Fruit fly (Drosophila melanogaster) whole organism, embryonic: ENCODE results near the gene cwo.
A peak's percentile ranks its signal among the peaks of the same experiment; 100 is the strongest.

Source experiments
- ATbp ChIP-seq: fragments of 200-800 bp; sonication (Bioruptor generic); optimal IDR thresholded peaks from 2 replicates; lab custom pipeline; 2017; ENCODE audit warnings: missing biosample characterization, mild to moderate bottlenecking, missing genetic modification characterization, missing genetic modification reagents
- Awh ChIP-seq: fragments of 200-800 bp; sonication (Bioruptor generic); IDR thresholded peaks from 2 replicates; pipeline ENCODE4, ENCODE4 v1.3.6; 2022; ENCODE audit warnings: missing biosample characterization, missing genetic modification characterization
- CG11696 ChIP-seq: fragments of 200-800 bp; sonication (Bioruptor generic); IDR thresholded peaks from 2 replicates; pipeline ENCODE4 v1.3.6; 2022; ENCODE audit warnings: missing biosample characterization, missing genetic modification characterization
- CG12219 ChIP-seq: fragments of 200-800 bp; sonication (Bioruptor generic); optimal IDR thresholded peaks from 3 replicates; lab custom pipeline; 2018; ENCODE audit warnings: missing biosample characterization, mild to moderate bottlenecking, missing genetic modification characterization
- CG14014 ChIP-seq: fragments of 200-800 bp; sonication (Bioruptor generic); IDR thresholded peaks from 2 replicates; pipeline ENCODE4 v1.3.6; 2022; ENCODE audit warnings: missing biosample characterization, missing genetic modification characterization
- CG15514 ChIP-seq: fragments of 200-800 bp; sonication (Bioruptor generic); optimal IDR thresholded peaks from 3 replicates; lab custom pipeline; 2017; ENCODE audit warnings: missing biosample characterization, missing genetic modification characterization, mild to moderate bottlenecking, moderate library complexity, missing genetic modification reagents
- CG17328 ChIP-seq: fragments of 200-800 bp; sonication (Bioruptor generic); IDR thresholded peaks from 2 replicates; pipeline ENCODE4 v1.3.6; 2022; ENCODE audit warnings: missing biosample characterization, missing genetic modification characterization
- CG18599 ChIP-seq: fragments of 200-800 bp; sonication (Bioruptor generic); optimal IDR thresholded peaks from 3 replicates; lab custom pipeline; 2017; ENCODE audit warnings: missing biosample characterization, missing genetic modification characterization, mild to moderate bottlenecking, moderate library complexity, missing genetic modification reagents
- CG30403 ChIP-seq: fragments of 200-800 bp; sonication (Bioruptor generic); optimal IDR thresholded peaks from 3 replicates; lab custom pipeline; 2016; ENCODE audit warnings: missing biosample characterization, missing genetic modification characterization
- CG33213 ChIP-seq: fragments of 200-800 bp; sonication (Bioruptor generic); optimal IDR thresholded peaks from 3 replicates; lab custom pipeline; 2016; ENCODE audit warnings: missing biosample characterization, missing genetic modification characterization
- CG34422 ChIP-seq: fragments of 200-800 bp; sonication (Bioruptor generic); IDR thresholded peaks from 3 replicates; pipeline ENCODE4 v1.3.6; 2022; ENCODE audit warnings: missing biosample characterization, missing genetic modification characterization
- CG4360 ChIP-seq: fragments of 200-800 bp; sonication (Bioruptor generic); IDR thresholded peaks from 2 replicates; pipeline ENCODE4 v1.3.6; 2022; ENCODE audit warnings: missing biosample characterization, missing genetic modification characterization
- CG4404 ChIP-seq: fragments of 200-800 bp; sonication (Bioruptor generic); IDR thresholded peaks from 2 replicates; pipeline ENCODE4 v1.3.6; 2022; ENCODE audit warnings: missing biosample characterization, missing genetic modification characterization
- CG6689 ChIP-seq: fragments of 200-800 bp; sonication (Bioruptor generic); IDR thresholded peaks from 2 replicates; pipeline ENCODE4 v1.3.6; 2022; ENCODE audit warnings: missing biosample characterization, missing genetic modification characterization
- CG8089 ChIP-seq: fragments of 200-800 bp; sonication (Bioruptor generic); optimal IDR thresholded peaks from 3 replicates; lab custom pipeline; 2016; ENCODE audit warnings: missing biosample characterization, missing genetic modification characterization
- CG8924 ChIP-seq: fragments of 200-800 bp; optimal IDR thresholded peaks from 3 replicates; lab custom pipeline; 2019; ENCODE audit warnings: missing biosample characterization, mild to moderate bottlenecking, missing genetic modification characterization, moderate library complexity
- CG9215 ChIP-seq: fragments of 200-800 bp; sonication (Bioruptor generic); IDR thresholded peaks from 2 replicates; pipeline ENCODE4 v1.3.6; 2022; ENCODE audit warnings: missing biosample characterization, missing genetic modification characterization
- CG9932 ChIP-seq: fragments of 200-800 bp; sonication (Bioruptor generic); IDR thresholded peaks from 2 replicates; pipeline ENCODE4 v1.3.6; 2022; ENCODE audit warnings: missing biosample characterization, missing genetic modification characterization
- CHES-1-like ChIP-seq: fragments of 200-800 bp; sonication (Bioruptor generic); optimal IDR thresholded peaks from 2 replicates; lab custom pipeline; 2016; ENCODE audit warnings: missing biosample characterization, missing genetic modification characterization
- CkIIα-i1 ChIP-seq: fragments of 200-800 bp; sonication (Bioruptor generic); IDR thresholded peaks from 2 replicates; pipeline ENCODE4 v1.3.6; 2022; ENCODE audit warnings: missing biosample characterization, missing genetic modification characterization
- Dek ChIP-seq: fragments of 200-800 bp; sonication (Bioruptor generic); optimal IDR thresholded peaks from 3 replicates; lab custom pipeline; 2019; ENCODE audit warnings: missing biosample characterization, mild to moderate bottlenecking, missing genetic modification characterization, moderate library complexity
- E2f2 ChIP-seq: fragments of 200-800 bp; sonication (Bioruptor generic); IDR thresholded peaks from 2 replicates; pipeline ENCODE4 v1.3.6; 2022; ENCODE audit warnings: missing biosample characterization, missing genetic modification characterization
- Eip74EF ChIP-seq, 2 experiments: fragments of 200-800 bp in 1 of 2; fragments of >200 bp in 1 of 2; sonication (Bioruptor generic) in 1 of 2; optimal IDR thresholded peaks; 2 replicates each; lab custom pipeline; 2017 to 2019; ENCODE audit warnings: missing biosample characterization in 2 of 2, missing genetic modification characterization in 2 of 2, mild to moderate bottlenecking in 1 of 2, moderate library complexity in 1 of 2
- GATAe ChIP-seq: fragments of 200-800 bp; sonication (Bioruptor generic); conservative IDR thresholded peaks from 2 replicates; pipeline ENCODE4 v1.3.6; 2022; ENCODE audit warnings: missing biosample characterization, missing genetic modification characterization
- H2.0 ChIP-seq: fragments of 200-800 bp; sonication (Bioruptor generic); IDR thresholded peaks from 2 replicates; pipeline ENCODE4 v1.3.6; 2022; ENCODE audit warnings: missing biosample characterization, missing genetic modification characterization
- Myb ChIP-seq: fragments of 200-800 bp; sonication (Bioruptor generic); optimal IDR thresholded peaks from 2 replicates; lab custom pipeline; 2016; ENCODE audit warnings: missing biosample characterization, missing genetic modification characterization
- Nf-YC ChIP-seq: fragments of 200-800 bp; optimal IDR thresholded peaks from 3 replicates; lab custom pipeline; 2019; ENCODE audit warnings: missing biosample characterization, mild to moderate bottlenecking, missing genetic modification characterization, moderate library complexity
- Sry-β ChIP-seq: fragments of 200-800 bp; sonication (Bioruptor generic); optimal IDR thresholded peaks from 2 replicates; lab custom pipeline; 2018; ENCODE audit warnings: missing biosample characterization, mild to moderate bottlenecking, missing genetic modification characterization, moderate library complexity
- Sry-δ ChIP-seq: fragments of 200-800 bp; sonication (Bioruptor generic); optimal IDR thresholded peaks from 2 replicates; lab custom pipeline; 2016; ENCODE audit warnings: missing biosample characterization, missing genetic modification characterization
- Xbp1 ChIP-seq: fragments of 200-800 bp; sonication (Bioruptor generic); optimal IDR thresholded peaks from 3 replicates; lab custom pipeline; 2016; ENCODE audit warnings: missing biosample characterization, mild to moderate bottlenecking, missing genetic modification characterization
- ash1 ChIP-seq: fragments of 200-800 bp; sonication (Bioruptor generic); optimal IDR thresholded peaks from 2 replicates; lab custom pipeline; 2018; ENCODE audit warnings: missing biosample characterization, mild to moderate bottlenecking, missing genetic modification characterization
- danr ChIP-seq: fragments of 200-800 bp; sonication (Bioruptor generic); IDR thresholded peaks from 2 replicates; pipeline ENCODE4 v1.3.6; 2022; ENCODE audit warnings: missing biosample characterization, missing genetic modification characterization
- dimm ChIP-seq: fragments of 200-800 bp; sonication (Bioruptor generic); IDR thresholded peaks from 2 replicates; pipeline ENCODE4 v1.3.6; 2022; ENCODE audit warnings: missing biosample characterization, missing genetic modification characterization
- dpn ChIP-seq, 2 experiments: fragments of 200-800 bp; sonication (Bioruptor generic); optimal IDR thresholded peaks; 3 replicates each; lab custom pipeline; 2016; ENCODE audit warnings: missing biosample characterization in 2 of 2, missing genetic modification characterization in 2 of 2
- ewg ChIP-seq: fragments of 200-800 bp; sonication (Bioruptor generic); optimal IDR thresholded peaks from 3 replicates; lab custom pipeline; 2017; ENCODE audit warnings: mild to moderate bottlenecking, missing biosample characterization, missing genetic modification reagents, missing genetic modification characterization
- eyg ChIP-seq: fragments of 200-800 bp; sonication (Bioruptor generic); optimal IDR thresholded peaks from 3 replicates; lab custom pipeline; 2016; ENCODE audit warnings: missing biosample characterization, missing genetic modification characterization
- gce ChIP-seq: fragments of 200-800 bp; sonication (Bioruptor generic); IDR thresholded peaks from 3 replicates; pipeline ENCODE4 v1.3.6; 2022; ENCODE audit warnings: missing biosample characterization, missing genetic modification characterization
- gro ChIP-seq: fragments of 200-800 bp; sonication (Bioruptor generic); optimal IDR thresholded peaks from 2 replicates; lab custom pipeline; 2016; ENCODE audit warnings: missing biosample characterization, missing genetic modification characterization
- kay ChIP-seq: fragments of 200-800 bp; sonication (Bioruptor generic); optimal IDR thresholded peaks from 2 replicates; lab custom pipeline; 2016; ENCODE audit warnings: missing biosample characterization, missing genetic modification characterization
- nau ChIP-seq: fragments of 200-800 bp; sonication (Bioruptor generic); optimal IDR thresholded peaks from 3 replicates; lab custom pipeline; 2017; ENCODE audit warnings: missing biosample characterization, mild to moderate bottlenecking, missing genetic modification characterization, missing genetic modification reagents
- nmo ChIP-seq: fragments of 200-800 bp; sonication (Bioruptor generic); optimal IDR thresholded peaks from 2 replicates; lab custom pipeline; 2018; ENCODE audit warnings: missing biosample characterization, mild to moderate bottlenecking, missing genetic modification characterization, moderate library complexity
- org-1 ChIP-seq: fragments of 200-800 bp; sonication (Bioruptor generic); optimal IDR thresholded peaks from 2 replicates; lab custom pipeline; 2017; ENCODE audit warnings: missing biosample characterization, missing genetic modification characterization
- ranshi ChIP-seq: fragments of 200-800 bp; sonication (Bioruptor generic); IDR thresholded peaks from 2 replicates; pipeline ENCODE4 v1.3.6; 2022; ENCODE audit warnings: missing biosample characterization, missing genetic modification characterization
- sima ChIP-seq: fragments of 200-800 bp; sonication (Bioruptor generic); optimal IDR thresholded peaks from 2 replicates; lab custom pipeline; 2016; ENCODE audit warnings: missing biosample characterization, missing genetic modification characterization
- sr ChIP-seq: fragments of 200-800 bp; sonication (Bioruptor generic); IDR thresholded peaks from 3 replicates; pipeline ENCODE4 v1.3.6; 2022; ENCODE audit warnings: missing biosample characterization, missing genetic modification characterization
- stwl ChIP-seq: fragments of 200-800 bp; sonication (Bioruptor generic); optimal IDR thresholded peaks from 3 replicates; lab custom pipeline; 2018; ENCODE audit warnings: missing biosample characterization, mild to moderate bottlenecking, missing genetic modification characterization, moderate library complexity
- toy ChIP-seq: fragments of 200-800 bp; sonication (Bioruptor generic); IDR thresholded peaks from 2 replicates; pipeline ENCODE4 v1.3.6; 2022; ENCODE audit warnings: missing biosample characterization, missing genetic modification characterization
- unpg ChIP-seq: fragments of 200-800 bp; sonication (Bioruptor generic); optimal IDR thresholded peaks from 3 replicates; lab custom pipeline; 2018; ENCODE audit warnings: missing biosample characterization, mild to moderate bottlenecking, missing genetic modification characterization, moderate library complexity
- usp ChIP-seq: fragments of >200 bp; optimal IDR thresholded peaks from 2 replicates; lab custom pipeline; 2017; ENCODE audit warnings: missing biosample characterization, missing genetic modification characterization
- zen ChIP-seq: fragments of 200-800 bp; sonication (Bioruptor generic); optimal IDR thresholded peaks from 3 replicates; lab custom pipeline; 2018; ENCODE audit warnings: missing biosample characterization, mild to moderate bottlenecking, missing genetic modification characterization, moderate library complexity

cwo gene

DNA sequence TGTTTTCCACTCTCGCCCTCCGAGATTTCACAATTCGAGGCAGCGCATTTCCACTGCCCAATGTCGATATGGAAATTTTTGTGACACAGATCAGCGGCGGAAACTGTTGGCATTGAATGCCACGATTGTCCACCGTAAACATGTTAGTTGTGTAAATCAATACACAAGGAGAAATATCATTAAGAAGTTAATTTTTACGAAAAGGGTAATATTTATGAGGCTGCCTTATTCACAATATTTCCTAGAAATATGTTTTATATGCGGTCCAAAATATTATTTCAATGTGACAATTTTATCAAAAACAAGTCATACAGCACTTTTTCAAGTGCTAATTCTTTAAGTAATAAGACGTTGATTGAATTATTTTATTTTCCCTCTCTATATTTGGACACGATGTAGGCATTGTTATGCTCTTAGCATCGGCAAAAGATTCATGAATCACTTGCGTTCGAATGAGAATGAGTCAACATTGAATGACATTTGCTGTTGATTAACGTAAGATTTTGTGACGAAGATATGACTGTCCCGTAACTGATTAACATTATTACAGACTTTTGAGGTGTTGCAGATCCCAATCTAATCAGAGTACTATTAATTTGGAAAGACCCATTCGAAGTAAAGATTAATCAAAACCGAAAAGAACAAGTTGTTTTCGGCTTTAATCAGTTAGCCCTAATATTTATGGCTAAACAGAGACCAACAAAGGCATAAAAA lies 5.8 kb downstream of the cwo start (continued):
- TF ChIP-seq gce (GFP tag; lab: Robert Waterston, UW) (peak; percentile 83; the same call in 1 of the 3 replicates), CG34422 (peak; percentile 90; the same call in 2 of the 3 replicates), toy (GFP tag; lab: Robert Waterston, UW) (0 out of 2 replicates have a peak, but pooled peaks have one; percentile 51), GATAe (GFP tag; lab: Robert Waterston, UW) (no peak), Xbp1 (peak; percentile 85), CG8089 (GFP tag; lab: Kevin White, UChicago) (peak; percentile 63), Awh (GFP tag; lab: Robert Waterston, UW) (peak; percentile 82), danr (GFP tag; lab: Robert Waterston, UW) (peak; percentile 64; the same call in 1 of the 2 replicates), CG17328 (GFP tag; lab: Robert Waterston, UW) (peak; percentile 84), CG4404 (no peak; the same call in 1 of the 2 replicates), CG9215 (GFP tag; lab: Robert Waterston, UW) (peak; percentile 43; the same call in 1 of the 2 replicates), stwl (tag; lab: Kevin White, UChicago) (no peak), CG8924 (tag; lab: Kevin White, UChicago) (peak; percentile 87), CkIIα-i1 (GFP tag; lab: Robert Waterston, UW) (no peak), CG6689 (GFP tag; lab: Robert Waterston, UW) (peak; percentile 82), sr (GFP tag; lab: Robert Waterston, UW) (no peak), E2f2 (GFP tag; lab: Robert Waterston, UW) (peak; percentile 70), H2.0 (peak; percentile 87), zen (no peak), ash1 (no peak), CG30403 (GFP tag; lab: Kevin White, UChicago) (peak; percentile 85), ranshi (GFP tag; lab: Robert Waterston, UW) (peak; percentile 80; the same call in 1 of the 2 replicates), CHES-1-like (peak; percentile 78), CG11696 (GFP tag; lab: Robert Waterston, UW) (peak; percentile 82), nau (peak; percentile 69), sima (GFP tag; lab: Kevin White, UChicago) (peak; percentile 4), Myb (GFP tag; lab: Kevin White, UChicago) (peak; percentile 52), Sry-δ (GFP tag; lab: Kevin White, UChicago) (peak; percentile 20), unpg (peak; percentile 90), Eip74EF (GFP tag; optimal IDR thresholded peaks at IDR 0.05; lab: Kevin White, UChicago) (peak in 1 of 2 experiments; percentile 71), Nf-YC (tag; lab: Kevin White, UChicago) (peak; percentile 55), Sry-β (GFP tag; lab: Kevin White, UChicago) (peak; percentile 25), dpn (GFP tag; optimal IDR thresholded peaks at IDR 0.05; lab: Kevin White, UChicago) (peak; percentile 81 to 84), CG12219 (GFP tag; lab: Kevin White, UChicago) (peak; percentile 89), CG9932 (peak; percentile 80), dimm (GFP tag; lab: Robert Waterston, UW) (peak; percentile 62), CG4360 (GFP tag; lab: Robert Waterston, UW) (no peak), ATbp (GFP tag; lab: Kevin White, UChicago) (peak; percentile 70), nmo (GFP tag; lab: Kevin White, UChicago) (peak; percentile 87), org-1 (GFP tag; lab: Kevin White, UChicago) (peak; percentile 80), CG18599 (GFP tag; lab: Kevin White, UChicago) (peak; percentile 62), usp (GFP tag; lab: Kevin White, UChicago) (no peak), gro (GFP tag; lab: Kevin White, UChicago) (peak; percentile 35), ewg (GFP tag; lab: Kevin White, UChicago) (peak; percentile 66), kay (GFP tag; lab: Kevin White, UChicago) (peak; percentile 86), eyg (GFP tag; lab: Kevin White, UChicago) (peak; percentile 43), Dek (tag; lab: Kevin White, UChicago) (peak; percentile 80), CG33213 (peak; percentile 43), CG14014 (GFP tag; lab: Robert Waterston, UW) (peak; percentile 93), CG15514 (GFP tag; lab: Kevin White, UChicago) (peak; percentile 75)
